Worm (Caenorhabditis elegans): ENCODE measurements around the gene K08E5.6.

The K08E5.6 gene

DNA sequence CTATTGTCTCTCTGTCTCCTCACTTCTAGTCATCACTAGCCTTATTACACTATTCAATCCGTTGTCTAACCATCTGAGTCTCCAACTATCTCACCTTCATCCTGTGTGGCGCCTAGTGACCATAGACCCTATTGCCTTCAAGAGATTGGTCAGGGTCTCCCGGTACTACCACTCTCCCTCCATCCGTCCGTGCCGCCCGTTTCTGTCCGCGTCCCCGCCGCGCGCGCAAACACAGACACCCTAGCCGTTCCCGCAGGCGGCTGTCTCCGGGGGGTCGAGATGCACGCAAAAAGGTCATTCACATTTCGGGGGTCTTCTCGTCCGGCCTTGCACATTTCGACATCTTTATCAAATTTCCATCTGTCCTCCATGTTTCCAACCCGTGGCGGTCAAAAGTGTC, 46.3 kb upstream of the K08E5.6 start:
- TF ChIP-seq isw-1 (GFP tag; IDR thresholded peaks at IDR 0.05) (no peak), xbp-1 (tag; optimal IDR thresholded peaks at IDR 0.05) (no peak), vab-15 (tag; optimal IDR thresholded peaks at IDR 0.05) (no peak), lin-14 (GFP tag; optimal IDR thresholded peaks at IDR 0.05) (peak; percentile 60), aly-2 (tag; optimal IDR thresholded peaks at IDR 0.05) (no peak), efl-1 (optimal IDR thresholded peaks at IDR 0.05) (peak in 1 of 2 experiments; percentile 6), efl-1 (GFP tag; optimal IDR thresholded peaks at IDR 0.05 in 1 of 2) (peak in 1 of 2 experiments; percentile 83), sptf-1 (tag; optimal IDR thresholded peaks at IDR 0.05) (no peak), nhr-20 (tag; optimal IDR thresholded peaks at IDR 0.05) (peak; percentile 23), snpc-4 (tag; optimal IDR thresholded peaks at IDR 0.05) (no peak), ceh-88 (GFP tag; IDR thresholded peaks at IDR 0.05) (no peak), snu-23 (GFP tag; optimal IDR thresholded peaks at IDR 0.05) (peak; percentile 56), aha-1 (tag; optimal IDR thresholded peaks at IDR 0.05) (no peak), nhr-90 (tag; optimal IDR thresholded peaks at IDR 0.05; ENCODE audit: poor library complexity) (peak; percentile 37), ztf-11 (tag; optimal IDR thresholded peaks at IDR 0.05) (peak in 1 of 2 experiments; percentile 62), unc-130 (tag; optimal IDR thresholded peaks at IDR 0.05) (no peak), ets-5 (GFP tag; IDR thresholded peaks at IDR 0.05) (no peak), nhr-84 (tag; optimal IDR thresholded peaks at IDR 0.05) (no peak), ceh-8 (GFP tag; optimal IDR thresholded peaks at IDR 0.05) (no peak), ceh-82 (tag; optimal IDR thresholded peaks at IDR 0.05) (no peak), nhr-85 (tag) (peak; percentile 80), nhr-47 (tag; optimal IDR thresholded peaks at IDR 0.05) (peak; percentile 21), rnt-1 (tag; optimal IDR thresholded peaks at IDR 0.05) (peak; percentile 33), hlh-4 (tag; optimal IDR thresholded peaks at IDR 0.05) (no peak), nhr-28 (tag; optimal IDR thresholded peaks at IDR 0.05) (no peak), nhr-11 (tag; optimal IDR thresholded peaks at IDR 0.05) (no peak), mep-1 (tag; optimal IDR thresholded peaks at IDR 0.05) (peak; percentile 22), swsn-7 (tag; optimal IDR thresholded peaks at IDR 0.05) (peak; percentile 21), dpl-1 (GFP tag; optimal IDR thresholded peaks at IDR 0.05) (peak in 1 of 3 experiments; percentile 11), F16B12.6 (tag; optimal IDR thresholded peaks at IDR 0.05) (no peak), lin-39 (tag; optimal IDR thresholded peaks at IDR 0.05) (no peak), C04F5.9 (tag; optimal IDR thresholded peaks at IDR 0.05) (no peak), dsc-1 (tag; optimal IDR thresholded peaks at IDR 0.05) (peak; percentile 32), nhr-71 (tag; optimal IDR thresholded peaks at IDR 0.05) (peak; percentile 36), blmp-1 (tag; optimal IDR thresholded peaks at IDR 0.05) (peak; percentile 43), zag-1 (tag; optimal IDR thresholded peaks at IDR 0.05) (no peak)

DNA sequence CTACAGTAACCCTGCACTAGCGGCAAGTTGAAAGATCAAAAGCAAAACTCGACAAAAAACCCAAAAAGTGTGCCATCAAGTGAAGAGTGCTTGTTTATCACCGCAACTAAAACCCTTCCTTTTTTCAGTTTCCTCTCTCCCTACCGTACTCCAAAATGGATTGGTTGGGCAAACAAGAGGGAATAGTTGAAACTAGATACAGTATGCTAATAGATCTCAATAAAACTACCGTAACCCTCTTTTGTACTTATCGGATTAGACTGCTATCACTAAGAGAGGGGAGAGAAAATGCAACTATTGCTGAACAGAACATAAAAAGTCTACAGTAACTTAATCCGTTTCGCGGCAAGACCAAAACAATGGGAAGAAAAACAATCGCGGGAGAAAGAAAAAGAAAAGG, 45.5 kb upstream of the K08E5.6 start:
- TF ChIP-seq xbp-1 (tag; optimal IDR thresholded peaks at IDR 0.05) (no peak), lsy-2 (tag; optimal IDR thresholded peaks at IDR 0.05) (peak in 1 of 2 experiments; percentile 49), zag-1 (tag; optimal IDR thresholded peaks at IDR 0.05) (no peak), blmp-1 (tag; optimal IDR thresholded peaks at IDR 0.05) (peak; percentile 8), lin-35 (GFP tag; optimal IDR thresholded peaks at IDR 0.05) (peak in 1 of 2 experiments; percentile 6)

DNA sequence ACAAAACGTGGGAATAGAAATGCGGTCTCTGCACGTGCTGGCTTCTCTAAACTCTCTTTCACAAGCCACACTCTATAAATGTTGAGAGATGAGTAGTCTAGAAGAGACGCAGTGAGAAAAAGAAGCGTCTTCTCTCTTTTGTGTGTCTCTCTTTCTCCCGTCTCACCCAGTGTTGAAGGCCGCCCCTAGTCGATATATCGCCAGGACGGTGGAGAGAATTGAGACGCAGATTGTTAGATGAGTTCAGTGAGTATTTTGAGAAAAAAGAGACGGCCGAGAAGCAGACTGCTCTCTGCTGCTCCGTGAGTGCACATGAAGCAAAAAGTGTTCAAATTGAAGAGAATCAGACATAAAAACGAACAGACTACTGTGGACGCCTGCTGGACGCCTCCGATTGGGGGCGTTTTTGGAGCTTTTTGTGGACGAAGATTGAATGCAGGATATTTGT, 44.3 kb upstream of the K08E5.6 start:
- TF ChIP-seq aha-1 (tag; optimal IDR thresholded peaks at IDR 0.05) (no peak), sup-37 (GFP tag; optimal IDR thresholded peaks at IDR 0.05) (no peak), nhr-237 (tag; optimal IDR thresholded peaks at IDR 0.05) (peak; percentile 78), nhr-90 (tag; optimal IDR thresholded peaks at IDR 0.05; ENCODE audit: poor library complexity) (peak; percentile 83), elt-2 (tag; optimal IDR thresholded peaks at IDR 0.05) (peak; percentile 68), unc-30 (tag; optimal IDR thresholded peaks at IDR 0.05) (no peak), skn-1 (tag; optimal IDR thresholded peaks at IDR 0.05) (peak; percentile 57), dpl-1 (GFP tag; optimal IDR thresholded peaks at IDR 0.05) (peak; percentile 73 to 76 (median 73)), pag-3 (tag; optimal IDR thresholded peaks at IDR 0.05; ENCODE audit: borderline replicate concordance, insufficient read depth) (no peak), snpc-4 (tag; optimal IDR thresholded peaks at IDR 0.05) (peak; percentile 77), swsn-7 (tag; optimal IDR thresholded peaks at IDR 0.05) (peak; percentile 93), lin-39 (tag; optimal IDR thresholded peaks at IDR 0.05) (peak; percentile 71), nhr-20 (tag; optimal IDR thresholded peaks at IDR 0.05) (peak; percentile 92), egl-27 (tag; optimal IDR thresholded peaks at IDR 0.05) (peak; percentile 65 to 85), ztf-4 (tag; optimal IDR thresholded peaks at IDR 0.05) (peak; percentile 54), elt-3 (tag; optimal IDR thresholded peaks at IDR 0.05) (peak in 1 of 6 experiments; percentile 30), ama-1 (optimal IDR thresholded peaks at IDR 0.05) (peak; percentile 53), ztf-11 (tag; optimal IDR thresholded peaks at IDR 0.05) (peak in 1 of 2 experiments; percentile 54), lsy-2 (tag; optimal IDR thresholded peaks at IDR 0.05) (peak; percentile 90 to 94), F16B12.6 (tag; optimal IDR thresholded peaks at IDR 0.05) (peak; percentile 65), nhr-12 (tag; optimal IDR thresholded peaks at IDR 0.05) (no peak), lin-14 (GFP tag; optimal IDR thresholded peaks at IDR 0.05) (peak; percentile 99), tbx-2 (tag; optimal IDR thresholded peaks at IDR 0.05) (peak; percentile 94)

Data from whole organism, L1 larva.